Fruit fly (Drosophila melanogaster) whole organism, pupa: ENCODE data around the gene Ns1.

Source experiments
- CG10348 ChIP-seq: fragments of 200-800 bp; sonication (Bioruptor generic); IDR thresholded peaks from 2 replicates; pipeline ENCODE4 v1.3.6; 2022; ENCODE audit warnings: missing biosample characterization, missing genetic modification characterization
- CG12605 ChIP-seq: fragments of 200-800 bp; sonication (Bioruptor generic); IDR thresholded peaks from 2 replicates; pipeline ENCODE4 v1.3.6; 2022; ENCODE audit warnings: missing biosample characterization, missing genetic modification characterization
- CG13204 ChIP-seq: fragments of 200-800 bp; sonication (Bioruptor generic); optimal IDR thresholded peaks from 2 replicates; lab custom pipeline; 2018; ENCODE audit warnings: missing biosample characterization, mild to moderate bottlenecking, missing genetic modification characterization, moderate library complexity
- CG14655 ChIP-seq: fragments of 200-800 bp; sonication (Bioruptor generic); optimal IDR thresholded peaks from 3 replicates; lab custom pipeline; 2017; ENCODE audit warnings: mild to moderate bottlenecking, missing biosample characterization, missing genetic modification reagents, missing genetic modification characterization
- CG15710 ChIP-seq: fragments of 200-800 bp; sonication (Bioruptor generic); optimal IDR thresholded peaks from 2 replicates; lab custom pipeline; 2018; ENCODE audit warnings: missing biosample characterization, mild to moderate bottlenecking, missing genetic modification characterization, moderate library complexity
- CG17806 ChIP-seq: fragments of 200-800 bp; sonication (Bioruptor generic); optimal IDR thresholded peaks from 2 replicates; lab custom pipeline; 2018; ENCODE audit warnings: missing biosample characterization, mild to moderate bottlenecking, missing genetic modification characterization, moderate library complexity
- CG32121 ChIP-seq: fragments of 200-800 bp; sonication (Bioruptor generic); IDR thresholded peaks from 2 replicates; pipeline ENCODE4 v1.3.6; 2022; ENCODE audit warnings: missing biosample characterization, missing genetic modification characterization
- CG34367 ChIP-seq: fragments of 200-800 bp; sonication (Bioruptor generic); optimal IDR thresholded peaks from 2 replicates; lab custom pipeline; 2018; ENCODE audit warnings: missing biosample characterization, mild to moderate bottlenecking, missing genetic modification characterization
- CG4496 ChIP-seq: fragments of 200-800 bp; sonication (Bioruptor generic); IDR thresholded peaks from 3 replicates; pipeline ENCODE4 v1.3.6; 2022; ENCODE audit warnings: missing biosample characterization, missing genetic modification characterization
- CG8159 ChIP-seq: fragments of 200-800 bp; sonication (Bioruptor generic); optimal IDR thresholded peaks from 3 replicates; lab custom pipeline; 2018; ENCODE audit warnings: missing biosample characterization, mild to moderate bottlenecking, missing genetic modification characterization, moderate library complexity
- CG8301 ChIP-seq: fragments of 200-800 bp; sonication (Bioruptor generic); optimal IDR thresholded peaks from 2 replicates; lab custom pipeline; 2018; ENCODE audit warnings: missing biosample characterization, mild to moderate bottlenecking, missing genetic modification characterization
- CG9948 ChIP-seq: fragments of 200-800 bp; sonication (Bioruptor generic); optimal IDR thresholded peaks from 2 replicates; lab custom pipeline; 2018; ENCODE audit warnings: missing biosample characterization, mild to moderate bottlenecking, missing genetic modification characterization, moderate library complexity
- D1 ChIP-seq: fragments of 200-800 bp; sonication (Bioruptor generic); optimal IDR thresholded peaks from 2 replicates; lab custom pipeline; 2018; ENCODE audit warnings: missing biosample characterization, mild to moderate bottlenecking, missing genetic modification characterization, moderate library complexity
- EcR ChIP-seq: fragments of 200-800 bp; sonication (Bioruptor generic); optimal IDR thresholded peaks from 3 replicates; lab custom pipeline; 2019; ENCODE audit warnings: missing biosample characterization, missing genetic modification characterization, mild to moderate bottlenecking, moderate library complexity, missing genetic modification reagents
- Ets98B ChIP-seq: fragments of 200-800 bp; sonication (Bioruptor generic); IDR thresholded peaks from 2 replicates; pipeline ENCODE4 v1.3.6; 2022; ENCODE audit warnings: missing biosample characterization, missing genetic modification characterization
- Pif1A ChIP-seq: fragments of 200-800 bp; sonication (Bioruptor generic); optimal IDR thresholded peaks from 3 replicates; lab custom pipeline; 2016; ENCODE audit warnings: missing biosample characterization, missing genetic modification characterization
- Pif1B ChIP-seq: fragments of 200-800 bp; sonication (Bioruptor generic); optimal IDR thresholded peaks from 3 replicates; lab custom pipeline; 2016; ENCODE audit warnings: missing biosample characterization, missing genetic modification characterization
- Snoo ChIP-seq: fragments of 200-800 bp; sonication (Bioruptor generic); optimal IDR thresholded peaks from 3 replicates; lab custom pipeline; 2017; ENCODE audit warnings: missing biosample characterization, mild to moderate bottlenecking, missing genetic modification characterization, inconsistent platforms
- fd96Ca ChIP-seq: fragments of 200-800 bp; sonication (Bioruptor generic); IDR thresholded peaks from 3 replicates; pipeline ENCODE4 v1.3.6; 2022; ENCODE audit warnings: missing biosample characterization, missing genetic modification characterization
- gl ChIP-seq: fragments of 200-800 bp; sonication (Bioruptor generic); optimal IDR thresholded peaks from 2 replicates; lab custom pipeline; 2018; ENCODE audit warnings: missing biosample characterization, mild to moderate bottlenecking, missing genetic modification characterization
- rn ChIP-seq: fragments of 200-800 bp; sonication (Bioruptor generic); IDR thresholded peaks from 2 replicates; pipeline ENCODE4 v1.3.6; 2022; ENCODE audit warnings: missing biosample characterization, missing genetic modification characterization

Gene Ns1

dm6 chr3R:17066077-17066476 lies 6.4 kb downstream of the Ns1 start:
- TF ChIP-seq CG15710 (tag; lab: Kevin White, UChicago) (no peak), CG9948 (tag; lab: Kevin White, UChicago) (no peak), CG10348 (GFP tag; lab: Robert Waterston, UW) (no peak), CG34367 (tag; lab: Kevin White, UChicago) (no peak), Snoo (tag; lab: Kevin White, UChicago) (no peak), CG13204 (no peak), CG12605 (GFP tag; lab: Robert Waterston, UW) (no peak), CG4496 (no peak), gl (tag; lab: Kevin White, UChicago) (no peak), Pif1A (GFP tag; lab: Kevin White, UChicago) (no peak), CG17806 (no peak), Ets98B (no peak), EcR (GFP tag; lab: Kevin White, UChicago) (no peak), CG14655 (GFP tag; lab: Kevin White, UChicago) (no peak), rn (GFP tag; lab: Robert Waterston, UW) (no peak), CG32121 (no peak)

dm6 chr3R:17065018-17065784 lies 7.3 kb downstream of the Ns1 start:
- TF ChIP-seq Ets98B (peak; percentile 89), EcR (GFP tag; lab: Kevin White, UChicago) (peak; percentile 81), D1 (tag; lab: Kevin White, UChicago) (peak; percentile 85), Snoo (tag; lab: Kevin White, UChicago) (peak; percentile 94), CG10348 (GFP tag; lab: Robert Waterston, UW) (peak; percentile 35; the same call in 1 of the 2 replicates), CG34367 (tag; lab: Kevin White, UChicago) (peak; percentile 86), rn (GFP tag; lab: Robert Waterston, UW) (peak; percentile 51), CG8301 (peak; percentile 95), CG32121 (peak; percentile 88; the same call in 1 of the 2 replicates), CG9948 (tag; lab: Kevin White, UChicago) (peak; percentile 94), CG13204 (peak; percentile 92), CG8159 (peak; percentile 92), fd96Ca (GFP tag; lab: Robert Waterston, UW) (peak; percentile 71), CG14655 (GFP tag; lab: Kevin White, UChicago) (peak; percentile 92), CG4496 (peak; percentile 87), CG12605 (GFP tag; lab: Robert Waterston, UW) (peak; percentile 78), Pif1A (GFP tag; lab: Kevin White, UChicago) (peak; percentile 94), CG17806 (peak; percentile 92), gl (tag; lab: Kevin White, UChicago) (peak; percentile 74), Pif1B (GFP tag; lab: Kevin White, UChicago) (peak; percentile 95), CG15710 (tag; lab: Kevin White, UChicago) (peak; percentile 85)

dm6 chr3R:17063763-17064162 lies 8.7 kb downstream of the Ns1 start:
- TF ChIP-seq fd96Ca (GFP tag; lab: Robert Waterston, UW) (no peak), CG4496 (0 out of 3 replicates have a peak, but pooled peaks have one; percentile 17)

dm6 chr3R:17062705-17063104 lies 9.8 kb downstream of the Ns1 start:
- TF ChIP-seq CG14655 (GFP tag; lab: Kevin White, UChicago) (no peak), gl (tag; lab: Kevin White, UChicago) (no peak), CG4496 (0 out of 3 replicates have a peak, but pooled peaks have one; percentile 47), CG13204 (no peak)

- no peak for TF ChIP-seq gl (tag; lab: Kevin White, UChicago)
- peak; percentile 78 for TF ChIP-seq EcR (GFP tag; lab: Kevin White, UChicago)
- 0 out of 3 replicates have a peak, but pooled peaks have one; percentile 24 for TF ChIP-seq fd96Ca (GFP tag; lab: Robert Waterston, UW)
- peak; percentile 92 for TF ChIP-seq CG13204
- peak; percentile 51 for TF ChIP-seq Snoo (tag; lab: Kevin White, UChicago)
- TF ChIP-seq D1 (tag; lab: Kevin White, UChicago) = no peak
- no peak for TF ChIP-seq Pif1A (GFP tag; lab: Kevin White, UChicago)
Observed at dm6 chr3R:17061736-17062371, 10.6 kb downstream of the Ns1 start.

- TF ChIP-seq CG8301 = no peak
- no peak for TF ChIP-seq CG32121
- TF ChIP-seq CG9948 (tag; lab: Kevin White, UChicago) = no peak
- no peak for TF ChIP-seq CG10348 (GFP tag; lab: Robert Waterston, UW)
- no peak for TF ChIP-seq gl (tag; lab: Kevin White, UChicago)
- TF ChIP-seq EcR (GFP tag; lab: Kevin White, UChicago) = no peak
- no peak for TF ChIP-seq CG34367 (tag; lab: Kevin White, UChicago)
- no peak for TF ChIP-seq fd96Ca (GFP tag; lab: Robert Waterston, UW)
- TF ChIP-seq CG8159 = no peak
- no peak for TF ChIP-seq Pif1B (GFP tag; lab: Kevin White, UChicago)
- TF ChIP-seq Pif1A (GFP tag; lab: Kevin White, UChicago) = no peak
- TF ChIP-seq CG12605 (GFP tag; lab: Robert Waterston, UW) = no peak
- TF ChIP-seq Snoo (tag; lab: Kevin White, UChicago) = no peak
- TF ChIP-seq Ets98B = no peak
Observed at dm6 chr3R:17060809-17061394, 11.6 kb downstream of the Ns1 start.
